Worm (Caenorhabditis elegans) whole organism, young adult: ENCODE measurements around the gene scly-1.

ENCODE experiments used
- B0261.1 ChIP-seq: sonication (generic microtip); optimal IDR thresholded peaks from 2 replicates; lab custom pipeline; 2016; ENCODE audit warnings: mild to moderate bottlenecking, missing genetic modification characterization, moderate library complexity, missing compliant biosample characterization
- D2030.7 ChIP-seq: fragments of 200-800 bp; sonication (Bioruptor generic); IDR thresholded peaks from 2 replicates; pipeline ENCODE4 v1.3.6; 2022; ENCODE audit warnings: missing genetic modification reagents, missing genetic modification characterization, missing compliant biosample characterization
- F33H1.4 ChIP-seq: fragments of 200-800 bp; sonication (Bioruptor generic); IDR thresholded peaks from 2 replicates; pipeline ENCODE4 v1.3.6; 2022; ENCODE audit warnings: missing genetic modification reagents, missing genetic modification characterization, missing compliant biosample characterization
- F49E8.2 ChIP-seq: sonication (generic microtip); optimal IDR thresholded peaks from 3 replicates; lab custom pipeline; 2017; ENCODE audit warnings: missing genetic modification characterization, mild to moderate bottlenecking, missing compliant biosample characterization, antibody characterized with exemption, moderate library complexity; ENCODE audit not compliant: insufficient read depth
- F57A8.1 ChIP-seq: fragments of 200-800 bp; sonication (Bioruptor generic); optimal IDR thresholded peaks from 2 replicates; lab custom pipeline; 2018; ENCODE audit warnings: mild to moderate bottlenecking, missing genetic modification characterization, moderate library complexity, missing compliant biosample characterization
- F57C9.4 ChIP-seq: sonication (generic microtip); optimal IDR thresholded peaks from 2 replicates; lab custom pipeline; 2017; ENCODE audit warnings: mild to moderate bottlenecking, missing genetic modification characterization, missing compliant biosample characterization
- T26A5.8 ChIP-seq: sonication (generic microtip); optimal IDR thresholded peaks from 2 replicates; lab custom pipeline; 2016; ENCODE audit warnings: missing genetic modification characterization, missing compliant biosample characterization
- Y53F4B.3 ChIP-seq: fragments of 200-800 bp; sonication (Bioruptor generic); IDR thresholded peaks from 2 replicates; pipeline ENCODE4 v1.3.6; 2022; ENCODE audit warnings: missing genetic modification reagents, missing genetic modification characterization, missing compliant biosample characterization
- Y53G8AR.9 ChIP-seq: fragments of 200-800 bp; sonication (Bioruptor generic); conservative IDR thresholded peaks from 2 replicates; pipeline ENCODE4 v1.3.6; 2022; ENCODE audit warnings: missing genetic modification reagents, missing genetic modification characterization, missing compliant biosample characterization
- Y56A3A.18 ChIP-seq: fragments of 200-800 bp; sonication (Bioruptor generic); IDR thresholded peaks from 2 replicates; pipeline ENCODE4 v1.3.6; 2022; ENCODE audit warnings: missing genetic modification reagents, missing genetic modification characterization, missing compliant biosample characterization
- Y95B8A.8 ChIP-seq: fragments of 200-800 bp; sonication (Bioruptor generic); IDR thresholded peaks from 2 replicates; pipeline ENCODE4 v1.3.6; 2022; ENCODE audit warnings: missing genetic modification reagents, missing genetic modification characterization, missing compliant biosample characterization
- ZK185.1 ChIP-seq: sonication (generic microtip); optimal IDR thresholded peaks from 2 replicates; lab custom pipeline; 2016; ENCODE audit warnings: mild to moderate bottlenecking, missing genetic modification characterization, missing compliant biosample characterization; ENCODE audit not compliant: poor library complexity, severe bottlenecking
- akir-1 ChIP-seq: fragments of 200-800 bp; sonication (Bioruptor generic); optimal IDR thresholded peaks from 2 replicates; lab custom pipeline; 2018; ENCODE audit warnings: mild to moderate bottlenecking, missing genetic modification characterization, moderate library complexity, missing compliant biosample characterization
- aptf-2 ChIP-seq: fragments of 200-800 bp; sonication (Bioruptor generic); conservative IDR thresholded peaks from 2 replicates; pipeline ENCODE4 v1.3.6; 2022; ENCODE audit warnings: missing genetic modification reagents, missing genetic modification characterization, missing compliant biosample characterization
- atf-7 ChIP-seq: sonication (generic microtip); optimal IDR thresholded peaks from 2 replicates; lab custom pipeline; 2017; ENCODE audit warnings: mild to moderate bottlenecking, missing genetic modification characterization, missing compliant biosample characterization
- athp-1 ChIP-seq: sonication (generic microtip); optimal IDR thresholded peaks from 2 replicates; lab custom pipeline; 2017; ENCODE audit warnings: mild to moderate bottlenecking, missing genetic modification characterization, missing compliant biosample characterization
- attf-3 ChIP-seq: fragments of 200-800 bp; sonication (Bioruptor generic); conservative IDR thresholded peaks from 2 replicates; pipeline ENCODE4 v1.3.6; 2022; ENCODE audit warnings: missing genetic modification reagents, missing genetic modification characterization, missing compliant biosample characterization
- attf-6 ChIP-seq: fragments of 200-800 bp; sonication (Bioruptor generic); IDR thresholded peaks from 2 replicates; pipeline ENCODE4 v1.3.6; 2022; ENCODE audit warnings: missing genetic modification reagents, missing genetic modification characterization, missing compliant biosample characterization
- ceh-100 ChIP-seq: fragments of 200-800 bp; sonication (Bioruptor generic); IDR thresholded peaks from 2 replicates; pipeline ENCODE4 v1.3.6; 2022; ENCODE audit warnings: missing genetic modification reagents, missing genetic modification characterization, missing compliant biosample characterization
- ceh-27 ChIP-seq: fragments of 200-800 bp; sonication (Bioruptor generic); optimal IDR thresholded peaks from 2 replicates; lab custom pipeline; 2018; ENCODE audit warnings: mild to moderate bottlenecking, missing genetic modification characterization, moderate library complexity, missing compliant biosample characterization
- ceh-79 ChIP-seq: sonication (generic microtip); optimal IDR thresholded peaks from 2 replicates; lab custom pipeline; 2017; ENCODE audit warnings: mild to moderate bottlenecking, missing genetic modification characterization, missing compliant biosample characterization
- chd-7 ChIP-seq: sonication (generic microtip); optimal IDR thresholded peaks from 2 replicates; lab custom pipeline; 2016; ENCODE audit warnings: mild to moderate bottlenecking, missing genetic modification characterization, moderate library complexity, missing compliant biosample characterization
- dox-1 ChIP-seq: fragments of 200-800 bp; sonication (Bioruptor generic); IDR thresholded peaks from 2 replicates; pipeline ENCODE4 v1.3.6; 2022; ENCODE audit warnings: missing genetic modification reagents, missing genetic modification characterization, missing compliant biosample characterization
- egl-44 ChIP-seq: fragments of 200-800 bp; sonication (Bioruptor generic); IDR thresholded peaks from 2 replicates; pipeline ENCODE4 v1.3.6; 2022; ENCODE audit warnings: missing genetic modification reagents, missing genetic modification characterization, missing compliant biosample characterization
- ets-4 ChIP-seq: fragments of 200-800 bp; sonication (Bioruptor generic); optimal IDR thresholded peaks from 2 replicates; lab custom pipeline; 2018; ENCODE audit warnings: mild to moderate bottlenecking, missing genetic modification characterization, missing compliant biosample characterization
- gei-17 ChIP-seq: fragments of 200-800 bp; sonication (Bioruptor generic); optimal IDR thresholded peaks from 2 replicates; lab custom pipeline; 2018; ENCODE audit warnings: mild to moderate bottlenecking, missing genetic modification characterization, missing compliant biosample characterization
- lag-1 ChIP-seq: fragments of 200-800 bp; sonication (Bioruptor generic); IDR thresholded peaks from 2 replicates; pipeline ENCODE4 v1.3.6; 2022; ENCODE audit warnings: missing genetic modification reagents, missing genetic modification characterization, missing compliant biosample characterization
- lin-40 ChIP-seq: sonication (generic microtip); optimal IDR thresholded peaks from 2 replicates; lab custom pipeline; 2016; ENCODE audit warnings: missing genetic modification characterization, mild to moderate bottlenecking, missing compliant biosample characterization, missing genotype, missing genetic modification reagents
- lir-1 ChIP-seq: fragments of 200-800 bp; sonication (Bioruptor generic); conservative IDR thresholded peaks from 2 replicates; pipeline ENCODE4 v1.3.6; 2022; ENCODE audit warnings: missing genetic modification reagents, missing genetic modification characterization, missing compliant biosample characterization
- madf-3 ChIP-seq: fragments of 200-800 bp; sonication (Bioruptor generic); IDR thresholded peaks from 2 replicates; pipeline ENCODE4 v1.3.6; 2022; ENCODE audit warnings: missing genetic modification reagents, missing genetic modification characterization, missing compliant biosample characterization
- madf-8 ChIP-seq: fragments of 200-800 bp; sonication (Bioruptor generic); conservative IDR thresholded peaks from 2 replicates; pipeline ENCODE4 v1.3.6; 2022; ENCODE audit warnings: missing genetic modification reagents, missing genetic modification characterization, missing compliant biosample characterization
- mcd-1 ChIP-seq: fragments of 200-800 bp; sonication (Bioruptor generic); IDR thresholded peaks from 2 replicates; pipeline ENCODE4 v1.3.6; 2022; ENCODE audit warnings: missing genetic modification reagents, missing genetic modification characterization, missing compliant biosample characterization
- nfya-1 ChIP-seq: sonication (generic microtip); optimal IDR thresholded peaks from 2 replicates; lab custom pipeline; 2017; ENCODE audit warnings: antibody characterized with exemption, missing compliant biosample characterization, missing genetic modification characterization, borderline replicate concordance; ENCODE audit not compliant: insufficient read depth
- nfyb-1 ChIP-seq: fragments of 200-800 bp; sonication (Bioruptor generic); IDR thresholded peaks from 2 replicates; pipeline ENCODE4 v1.3.6; 2022; ENCODE audit warnings: missing genetic modification reagents, missing genetic modification characterization, missing compliant biosample characterization
- rcor-1 ChIP-seq: fragments of 200-800 bp; sonication (Bioruptor generic); IDR thresholded peaks from 2 replicates; pipeline ENCODE4 v1.3.6; 2022; ENCODE audit warnings: missing genetic modification reagents, missing genetic modification characterization, missing compliant biosample characterization
- repo-1 ChIP-seq: sonication (generic microtip); optimal IDR thresholded peaks from 2 replicates; lab custom pipeline; 2017; ENCODE audit warnings: mild to moderate bottlenecking, missing genetic modification characterization, missing compliant biosample characterization
- rpc-1 ChIP-seq, 2 experiments: fragments of 150-350 bp in 1 of 2; sonication (generic microtip) in 1 of 2; optimal IDR thresholded peaks; 2 replicates each; lab custom pipeline; 2014 to 2018; ENCODE audit warnings: missing biosample characterization in 1 of 2, missing genetic modification characterization in 1 of 2, missing genetic modification reagents in 1 of 2, missing genotype in 1 of 2
- sdz-38 ChIP-seq: sonication (generic microtip); optimal IDR thresholded peaks from 2 replicates; lab custom pipeline; 2016; ENCODE audit warnings: missing genotype, missing genetic modification characterization, missing compliant biosample characterization
- snpc-1.1 ChIP-seq: sonication (generic microtip); optimal IDR thresholded peaks from 2 replicates; lab custom pipeline; 2017; ENCODE audit warnings: missing genetic modification characterization, mild to moderate bottlenecking, missing compliant biosample characterization, antibody characterized with exemption, moderate library complexity, missing genotype, missing genetic modification reagents; ENCODE audit not compliant: insufficient read depth
- snpc-1.3 ChIP-seq: sonication (generic microtip); optimal IDR thresholded peaks from 2 replicates; lab custom pipeline; 2017; ENCODE audit warnings: missing genetic modification characterization, mild to moderate bottlenecking, missing compliant biosample characterization, antibody characterized with exemption, moderate library complexity, missing genotype, missing genetic modification reagents; ENCODE audit not compliant: insufficient read depth
- snpc-3.4 ChIP-seq: sonication (generic microtip); optimal IDR thresholded peaks from 2 replicates; lab custom pipeline; 2017; ENCODE audit warnings: missing genetic modification characterization, mild to moderate bottlenecking, missing compliant biosample characterization, antibody characterized with exemption, moderate library complexity, missing genotype, missing genetic modification reagents
- tbp1 ChIP-seq: fragments of 200-800 bp; sonication (Bioruptor generic); optimal IDR thresholded peaks from 2 replicates; lab custom pipeline; 2018; ENCODE audit warnings: mild to moderate bottlenecking, missing genetic modification characterization, missing compliant biosample characterization
- tbx-9 ChIP-seq: sonication (generic microtip); optimal IDR thresholded peaks from 2 replicates; lab custom pipeline; 2016; ENCODE audit warnings: borderline replicate concordance, missing genetic modification characterization, inconsistent platforms, missing compliant biosample characterization
- unc-62 ChIP-seq: fragments of 150-350 bp; optimal IDR thresholded peaks from 2 replicates; lab custom pipeline; 2014; ENCODE audit warnings: missing biosample characterization, missing genetic modification reagents, missing genetic modification characterization
- zfh-2 ChIP-seq: fragments of 200-800 bp; sonication (Bioruptor generic); conservative IDR thresholded peaks from 2 replicates; pipeline ENCODE4 v1.3.6; 2022; ENCODE audit warnings: missing genetic modification reagents, missing genetic modification characterization, missing compliant biosample characterization
- ztf-26 ChIP-seq: sonication (generic microtip); optimal IDR thresholded peaks from 2 replicates; lab custom pipeline; 2017; ENCODE audit warnings: missing genetic modification characterization, missing compliant biosample characterization
- ztf-3 ChIP-seq: fragments of 200-800 bp; sonication (Bioruptor generic); optimal IDR thresholded peaks from 2 replicates; lab custom pipeline; 2018; ENCODE audit warnings: mild to moderate bottlenecking, missing genetic modification characterization, missing compliant biosample characterization

scly-1 gene

DNA sequence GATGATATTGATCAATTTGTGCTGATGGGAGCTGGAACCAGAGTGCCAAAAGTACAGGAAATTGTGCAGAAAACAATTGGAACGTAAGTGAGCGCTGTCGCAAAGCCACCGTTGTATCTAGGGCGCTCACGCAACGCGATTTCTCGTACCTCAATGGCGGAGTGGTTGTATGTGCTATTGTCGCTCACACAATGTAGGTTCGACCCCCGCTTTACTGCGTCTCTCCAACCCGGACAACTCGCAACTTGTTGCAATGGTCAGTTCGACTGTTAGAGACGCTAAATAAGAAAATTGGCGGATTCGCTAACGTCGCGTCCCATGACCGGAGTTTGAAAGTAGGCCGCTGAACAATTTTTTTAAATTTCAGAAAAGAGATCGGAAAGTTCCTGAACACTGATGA, 32.4 kb downstream of the scly-1 start (continued):
- TF ChIP-seq athp-1 (tag; lab: Kevin White, UChicago) (peak; percentile 61), snpc-1.1 (tag; lab: Kevin White, UChicago) (no peak), ZK185.1 (tag; lab: Kevin White, UChicago) (peak; percentile 76), tbx-9 (tag; lab: Kevin White, UChicago) (no peak), rcor-1 (GFP tag; lab: Robert Waterston, UW) (peak; percentile 51; the same call in 1 of the 2 replicates), nfyb-1 (GFP tag; lab: Robert Waterston, UW) (peak; percentile 63), chd-7 (tag; lab: Kevin White, UChicago) (peak; percentile 50), mcd-1 (GFP tag; lab: Robert Waterston, UW) (peak; percentile 54; the same call in 1 of the 2 replicates), ets-4 (GFP tag; lab: Kevin White, UChicago) (no peak), snpc-3.4 (tag; lab: Kevin White, UChicago) (peak; percentile 56), lag-1 (GFP tag; lab: Robert Waterston, UW) (no peak), Y53G8AR.9 (GFP tag; lab: Robert Waterston, UW) (no peak), lir-1 (no peak), snpc-1.3 (no peak), D2030.7 (GFP tag; lab: Robert Waterston, UW) (peak; percentile 41; the same call in 1 of the 2 replicates), F57A8.1 (no peak), ceh-100 (GFP tag; lab: Robert Waterston, UW) (peak; percentile 46; the same call in 1 of the 2 replicates), ztf-26 (tag; lab: Kevin White, UChicago) (peak; percentile 58), zfh-2 (GFP tag; lab: Robert Waterston, UW) (no peak), madf-3 (GFP tag; lab: Robert Waterston, UW) (no peak), atf-7 (tag; lab: Kevin White, UChicago) (peak; percentile 40), nfya-1 (no peak), F57C9.4 (no peak), lin-40 (tag; lab: Kevin White, UChicago) (no peak), attf-6 (GFP tag; lab: Robert Waterston, UW) (no peak), Y56A3A.18 (GFP tag; lab: Robert Waterston, UW) (no peak), gei-17 (no peak), akir-1 (no peak), T26A5.8 (tag; lab: Kevin White, UChicago) (no peak), unc-62 (no peak), repo-1 (tag; lab: Kevin White, UChicago) (peak; percentile 71), rpc-1 (optimal IDR thresholded peaks at IDR 0.05; lab: Kevin White, UChicago) (peak; percentile 70), rpc-1 (tag; optimal IDR thresholded peaks at IDR 0.05; lab: Kevin White, UChicago) (peak; percentile 77), Y53F4B.3 (GFP tag; lab: Robert Waterston, UW) (no peak), tbp1 (GFP tag; lab: Kevin White, UChicago) (peak; percentile 92), F33H1.4 (GFP tag; lab: Robert Waterston, UW) (peak; percentile 46), ztf-3 (GFP tag; lab: Kevin White, UChicago) (no peak), Y95B8A.8 (GFP tag; lab: Robert Waterston, UW) (no peak), F49E8.2 (tag; lab: Kevin White, UChicago) (peak; percentile 82), aptf-2 (GFP tag; lab: Robert Waterston, UW) (no peak), ceh-79 (tag; lab: Kevin White, UChicago) (no peak), attf-3 (GFP tag; lab: Robert Waterston, UW) (no peak), madf-8 (0 out of 2 replicates have a peak, but pooled peaks have one; percentile 3), ceh-27 (GFP tag; lab: Kevin White, UChicago) (peak; percentile 35), B0261.1 (tag; lab: Kevin White, UChicago) (peak; percentile 80), dox-1 (GFP tag; lab: Robert Waterston, UW) (peak; percentile 73), sdz-38 (tag; lab: Kevin White, UChicago) (no peak), egl-44 (GFP tag; lab: Robert Waterston, UW) (no peak; the same call in 1 of the 2 replicates)
